Worm (Caenorhabditis elegans) whole organism, early embryonic: ENCODE data around the gene oac-40.

Source experiments
- B0310.2 ChIP-seq: sonication (generic microtip); optimal IDR thresholded peaks from 2 replicates; lab custom pipeline; 2016; ENCODE audit warnings: mild to moderate bottlenecking, missing genetic modification characterization, missing compliant biosample characterization
- F13C5.2 ChIP-seq: sonication (generic microtip); optimal IDR thresholded peaks from 2 replicates; lab custom pipeline; 2017; ENCODE audit warnings: mild to moderate bottlenecking, missing genetic modification characterization, inconsistent platforms, missing compliant biosample characterization
- aly-1 ChIP-seq: sonication (generic microtip); optimal IDR thresholded peaks from 2 replicates; lab custom pipeline; 2016; ENCODE audit warnings: missing genetic modification characterization, missing compliant biosample characterization
- ama-1 ChIP-seq: fragments of 150-350 bp; optimal IDR thresholded peaks from 2 replicates; lab custom pipeline; 2014
- ceh-13 ChIP-seq: fragments of 200-800 bp; sonication (Bioruptor generic); optimal IDR thresholded peaks from 2 replicates; lab custom pipeline; 2018; ENCODE audit warnings: mild to moderate bottlenecking, missing genetic modification characterization, missing compliant biosample characterization
- ceh-36 ChIP-seq: sonication (generic microtip); optimal IDR thresholded peaks from 2 replicates; lab custom pipeline; 2016; ENCODE audit warnings: missing genetic modification characterization, inconsistent platforms, missing compliant biosample characterization
- ets-7 ChIP-seq: sonication (generic microtip); optimal IDR thresholded peaks from 2 replicates; lab custom pipeline; 2016; ENCODE audit warnings: missing genotype, missing genetic modification characterization, missing compliant biosample characterization
- flt-1 ChIP-seq: fragments of 200-800 bp; sonication (Bioruptor generic); IDR thresholded peaks from 2 replicates; pipeline ENCODE4 v1.3.6; 2022; ENCODE audit warnings: missing genetic modification characterization, missing compliant biosample characterization
- hmbx-1 ChIP-seq: sonication (generic microtip); optimal IDR thresholded peaks from 2 replicates; lab custom pipeline; 2016; ENCODE audit warnings: mild to moderate bottlenecking, missing genetic modification characterization, missing compliant biosample characterization
- hmg-4 ChIP-seq: fragments of 200-800 bp; sonication (Bioruptor generic); optimal IDR thresholded peaks from 2 replicates; lab custom pipeline; 2018; ENCODE audit warnings: mild to moderate bottlenecking, missing genetic modification characterization, missing compliant biosample characterization
- hnd-1 ChIP-seq: sonication (generic microtip); optimal IDR thresholded peaks from 2 replicates; lab custom pipeline; 2016; ENCODE audit warnings: missing genetic modification characterization, missing compliant biosample characterization
- pes-1 ChIP-seq: fragments of 200-800 bp; sonication (Bioruptor generic); IDR thresholded peaks from 2 replicates; pipeline ENCODE4 v1.3.6; 2022; ENCODE audit warnings: missing genetic modification reagents, missing genetic modification characterization, missing compliant biosample characterization
- scrt-1 ChIP-seq: fragments of 200-800 bp; sonication (Bioruptor generic); IDR thresholded peaks from 2 replicates; pipeline ENCODE4 v1.3.6; 2022; ENCODE audit warnings: missing genetic modification characterization, missing compliant biosample characterization
- sea-1 ChIP-seq: fragments of 200-800 bp; sonication (Bioruptor generic); conservative IDR thresholded peaks from 2 replicates; pipeline ENCODE4 v1.3.6; 2022; ENCODE audit warnings: missing genetic modification characterization, missing compliant biosample characterization
- tbx-11 ChIP-seq: fragments of 200-800 bp; sonication (Bioruptor generic); IDR thresholded peaks from 2 replicates; pipeline ENCODE4 v1.3.6; 2022; ENCODE audit warnings: missing genetic modification characterization, missing compliant biosample characterization
- tbx-37 ChIP-seq: fragments of 200-800 bp; sonication (Bioruptor generic); conservative IDR thresholded peaks from 2 replicates; pipeline ENCODE4 v1.3.6; 2022; ENCODE audit warnings: missing genetic modification reagents, missing genetic modification characterization, missing compliant biosample characterization
- tra-4 ChIP-seq: sonication (generic microtip); optimal IDR thresholded peaks from 2 replicates; lab custom pipeline; 2017; ENCODE audit warnings: missing genetic modification characterization, missing compliant biosample characterization

oac-40 gene

DNA sequence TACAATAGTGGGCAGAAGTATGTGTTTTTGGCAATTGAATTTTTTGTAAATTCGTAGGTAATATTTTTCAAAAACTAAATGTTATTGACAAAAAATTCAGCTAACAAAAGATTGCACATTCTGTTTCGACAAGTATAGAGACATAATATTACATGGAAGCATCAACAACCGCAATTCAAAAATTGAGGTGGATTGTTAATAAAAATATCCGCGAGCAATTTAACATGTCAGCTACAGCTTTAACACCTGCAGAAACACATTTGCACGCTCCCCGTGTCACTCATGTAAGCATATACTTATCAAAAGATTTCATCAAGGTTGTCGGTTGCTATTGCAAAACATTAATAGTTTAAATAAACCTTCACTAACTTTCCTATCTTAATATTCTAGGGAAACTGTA, 19.1 kb downstream of the oac-40 start, which contains the start of gene srsx-34:
TSS of gene srsx-34 (plus strand) at position 301 of the 400 bp plus-strand sequence.
- no peak for TF ChIP-seq hmbx-1 (tag; lab: Kevin White, UChicago)
- TF ChIP-seq B0310.2 (tag; lab: Kevin White, UChicago) = no peak
- TF ChIP-seq F13C5.2 (tag; lab: Kevin White, UChicago) = no peak
- TF ChIP-seq hnd-1 (tag; lab: Kevin White, UChicago) = no peak
- TF ChIP-seq pes-1 (GFP tag; lab: Robert Waterston, UW) = no peak

DNA sequence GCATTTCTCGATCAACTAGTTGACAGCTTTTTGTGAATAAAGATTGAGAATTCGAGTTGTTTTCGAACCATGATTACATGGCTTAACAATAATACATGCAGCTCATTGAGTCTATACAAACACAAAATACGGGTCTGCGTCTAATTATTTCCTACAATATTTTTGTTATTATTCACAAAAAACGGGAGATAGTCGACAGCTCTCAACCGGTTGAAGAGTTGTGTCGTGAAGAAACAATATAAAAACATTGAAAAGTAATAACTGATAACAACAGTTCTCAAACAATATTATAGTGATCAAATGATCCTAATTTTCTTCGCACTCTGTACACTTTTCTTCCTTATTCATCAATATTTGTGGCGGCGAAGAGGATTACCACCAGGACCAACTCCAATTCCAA, 24.5 kb downstream of the oac-40 start, which contains the start of gene cyp-33B1:
TSS of gene cyp-33B1 (plus strand) at position 301 of the 400 bp plus-strand sequence.
- TF ChIP-seq tbx-37 = no peak
- no peak for TF ChIP-seq hmbx-1 (tag; lab: Kevin White, UChicago)
- no peak for TF ChIP-seq hmg-4 (GFP tag; lab: Kevin White, UChicago)
- no peak for TF ChIP-seq scrt-1
- TF ChIP-seq F13C5.2 (tag; lab: Kevin White, UChicago) = no peak
- no peak for TF ChIP-seq flt-1 (GFP tag; lab: Robert Waterston, UW)
- no peak for TF ChIP-seq sea-1 (GFP tag; lab: Robert Waterston, UW)
- TF ChIP-seq aly-1 (tag; lab: Kevin White, UChicago) = no peak
- no peak for TF ChIP-seq hnd-1 (tag; lab: Kevin White, UChicago)
- TF ChIP-seq B0310.2 (tag; lab: Kevin White, UChicago) = no peak
- no peak for TF ChIP-seq ets-7 (tag; lab: Kevin White, UChicago)
- TF ChIP-seq ceh-13 (GFP tag; lab: Kevin White, UChicago) = no peak
- no peak for TF ChIP-seq tra-4 (tag; lab: Kevin White, UChicago)
- no peak for TF ChIP-seq tbx-11
- no peak for TF ChIP-seq ama-1
- TF ChIP-seq pes-1 (GFP tag; lab: Robert Waterston, UW) = no peak
- no peak for TF ChIP-seq ceh-36 (tag; lab: Kevin White, UChicago)

DNA sequence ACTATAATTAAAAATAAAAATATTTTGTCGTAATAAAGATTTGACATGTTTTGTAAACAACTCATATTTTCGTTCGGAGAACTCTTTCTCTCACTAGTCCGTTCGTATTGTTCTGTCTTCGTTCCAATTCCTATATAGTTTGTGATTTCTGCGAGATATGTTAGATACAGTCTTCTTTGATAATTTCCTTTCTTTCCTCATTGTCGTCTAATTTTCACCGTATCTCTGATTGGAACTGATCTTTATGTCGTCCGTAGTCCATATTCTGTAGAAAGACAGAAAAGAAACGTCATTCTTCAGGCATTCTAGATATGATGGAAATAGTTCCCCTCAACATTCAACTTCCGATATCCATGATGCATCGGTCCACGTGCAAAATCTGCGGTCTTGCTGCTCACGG, 28.3 kb downstream of the oac-40 start, which contains the start of gene nhr-30:
TSS of gene nhr-30 (plus strand) at position 301 of the 400 bp plus-strand sequence.
- TF ChIP-seq hnd-1 (tag; lab: Kevin White, UChicago) = no peak
- TF ChIP-seq scrt-1 = no peak
- TF ChIP-seq pes-1 (GFP tag; lab: Robert Waterston, UW) = no peak
- no peak for TF ChIP-seq aly-1 (tag; lab: Kevin White, UChicago)
- no peak for TF ChIP-seq ets-7 (tag; lab: Kevin White, UChicago)
- TF ChIP-seq ceh-13 (GFP tag; lab: Kevin White, UChicago) = no peak
- TF ChIP-seq ama-1 = no peak
- TF ChIP-seq tbx-37 = no peak
- no peak for TF ChIP-seq flt-1 (GFP tag; lab: Robert Waterston, UW)
- no peak for TF ChIP-seq tra-4 (tag; lab: Kevin White, UChicago)
- TF ChIP-seq sea-1 (GFP tag; lab: Robert Waterston, UW) = no peak
- no peak for TF ChIP-seq tbx-11
- no peak for TF ChIP-seq hmbx-1 (tag; lab: Kevin White, UChicago)
- no peak for TF ChIP-seq ceh-36 (tag; lab: Kevin White, UChicago)
- no peak for TF ChIP-seq F13C5.2 (tag; lab: Kevin White, UChicago)
- TF ChIP-seq B0310.2 (tag; lab: Kevin White, UChicago) = no peak
- no peak for TF ChIP-seq hmg-4 (GFP tag; lab: Kevin White, UChicago)

DNA sequence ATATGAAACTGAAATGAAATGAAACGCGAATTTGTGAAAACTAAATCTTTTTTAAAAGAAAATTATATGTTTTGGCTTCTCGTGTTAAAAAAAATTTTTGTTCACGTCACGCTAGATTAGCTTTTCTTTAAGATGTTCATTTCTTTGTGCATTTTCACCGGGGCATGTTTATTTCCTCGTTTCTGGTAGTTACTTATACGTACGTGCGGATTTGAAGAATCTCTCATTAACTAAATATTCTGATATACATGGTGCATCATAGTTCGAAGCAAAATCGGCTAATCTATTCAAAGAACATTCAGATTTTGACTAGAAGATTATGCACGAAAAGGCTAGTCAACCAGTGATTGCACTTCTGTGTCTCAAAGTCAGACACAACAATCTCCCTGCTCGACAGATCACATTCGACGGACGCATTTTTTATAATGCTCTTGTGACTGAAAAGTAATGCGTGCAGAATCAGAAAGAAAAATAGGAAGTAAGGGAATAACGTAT, 31.0 kb downstream of the oac-40 start, which contains the start of gene C25E10.17:
TSS of gene C25E10.17 (minus strand) at position 51 of the 495 bp plus-strand sequence.
- no peak for TF ChIP-seq ama-1
- no peak for TF ChIP-seq tbx-11

DNA sequence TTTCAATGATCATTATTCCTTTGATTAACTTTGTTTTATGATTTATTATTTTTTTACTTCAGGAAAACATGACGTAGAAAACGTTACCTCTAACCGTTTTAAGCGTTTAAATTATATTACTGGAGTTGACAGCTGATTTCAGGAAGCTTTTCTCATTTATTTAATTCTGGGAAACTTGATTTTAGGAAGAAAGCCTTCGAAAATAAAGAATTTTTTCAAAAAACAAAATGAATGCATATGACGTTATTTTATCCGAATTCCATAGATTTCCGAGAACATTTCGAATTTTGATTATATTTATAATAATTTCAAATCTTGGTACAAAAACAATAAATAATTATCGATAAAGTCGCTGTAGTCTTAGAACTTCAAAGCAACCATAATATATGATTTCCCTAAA, 32.7 kb downstream of the oac-40 start:
- TF ChIP-seq tbx-37 = no peak
- TF ChIP-seq scrt-1 = no peak
- TF ChIP-seq F13C5.2 (tag; lab: Kevin White, UChicago) = no peak
- no peak for TF ChIP-seq hmg-4 (GFP tag; lab: Kevin White, UChicago)
- TF ChIP-seq aly-1 (tag; lab: Kevin White, UChicago) = no peak
- TF ChIP-seq tra-4 (tag; lab: Kevin White, UChicago) = no peak
- no peak for TF ChIP-seq tbx-11
- no peak for TF ChIP-seq hmbx-1 (tag; lab: Kevin White, UChicago)
- no peak for TF ChIP-seq flt-1 (GFP tag; lab: Robert Waterston, UW)
- no peak for TF ChIP-seq pes-1 (GFP tag; lab: Robert Waterston, UW)
- no peak for TF ChIP-seq ets-7 (tag; lab: Kevin White, UChicago)
- no peak for TF ChIP-seq ceh-36 (tag; lab: Kevin White, UChicago)
- no peak for TF ChIP-seq sea-1 (GFP tag; lab: Robert Waterston, UW)

DNA sequence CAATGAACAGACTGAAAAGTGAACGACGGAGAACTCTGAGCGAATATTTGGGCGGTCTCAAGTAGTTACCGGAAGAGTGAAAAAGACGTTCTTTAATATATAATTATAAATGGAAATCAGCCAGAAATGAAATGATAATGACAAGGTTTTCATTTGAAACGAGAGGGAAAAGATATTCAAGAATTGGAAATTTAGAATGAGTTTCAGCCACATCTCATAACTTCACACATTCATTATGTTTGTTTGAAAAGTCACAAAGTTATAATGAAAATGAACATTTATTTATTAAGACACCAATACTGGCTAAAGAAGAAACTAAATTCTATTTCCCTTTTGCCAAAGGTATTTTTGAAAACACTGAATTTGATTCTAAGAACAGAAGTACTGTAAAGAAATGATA, 34.5 kb downstream of the oac-40 start, which contains the start of gene C25E10.7:
TSS of gene C25E10.7 (minus strand) at position 101 of the 400 bp plus-strand sequence.
- no peak for TF ChIP-seq hnd-1 (tag; lab: Kevin White, UChicago)
- no peak for TF ChIP-seq flt-1 (GFP tag; lab: Robert Waterston, UW)
- TF ChIP-seq ceh-13 (GFP tag; lab: Kevin White, UChicago) = no peak
- no peak for TF ChIP-seq ets-7 (tag; lab: Kevin White, UChicago)
- no peak for TF ChIP-seq hmbx-1 (tag; lab: Kevin White, UChicago)
- TF ChIP-seq ceh-36 (tag; lab: Kevin White, UChicago) = no peak
- TF ChIP-seq B0310.2 (tag; lab: Kevin White, UChicago) = no peak

DNA sequence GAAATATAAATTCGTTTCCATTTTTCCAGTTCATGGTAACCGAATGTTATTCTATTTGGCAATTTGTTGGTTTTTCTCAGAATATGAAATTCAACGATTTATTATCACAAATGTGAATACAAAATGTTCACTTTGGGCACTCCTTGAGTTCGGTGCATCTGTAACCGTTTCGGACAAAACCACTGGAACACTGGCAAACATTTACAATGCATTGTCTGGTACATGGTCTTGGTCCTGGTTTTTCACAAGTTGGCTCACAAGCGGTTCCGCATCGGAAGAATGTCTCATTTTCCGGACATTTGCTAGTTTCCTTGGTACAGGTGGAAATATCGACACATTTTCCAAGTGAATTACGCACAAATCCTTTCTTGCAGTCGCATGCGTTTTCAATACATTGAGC, 36.7 kb downstream of the oac-40 start:
- TF ChIP-seq sea-1 (GFP tag; lab: Robert Waterston, UW) (no peak), ets-7 (tag; lab: Kevin White, UChicago) (no peak), aly-1 (tag; lab: Kevin White, UChicago) (no peak), B0310.2 (tag; lab: Kevin White, UChicago) (no peak), pes-1 (GFP tag; lab: Robert Waterston, UW) (no peak), ama-1 (no peak), scrt-1 (no peak), tbx-37 (no peak), hmg-4 (GFP tag; lab: Kevin White, UChicago) (no peak)
